Worm (Caenorhabditis elegans): ENCODE results near the gene ltah-1.2.

The ltah-1.2 gene

ce11 chrIV:3652784-3653383, 40.0 kb upstream of the ltah-1.2 start:
- TF ChIP-seq B0310.2 (tag; optimal IDR thresholded peaks at IDR 0.05) = no peak
- no peak for TF ChIP-seq flt-1 (GFP tag; IDR thresholded peaks at IDR 0.05)
- TF ChIP-seq ceh-36 (tag; optimal IDR thresholded peaks at IDR 0.05) = no peak
- no peak for TF ChIP-seq F13C5.2 (tag; optimal IDR thresholded peaks at IDR 0.05)
- TF ChIP-seq hmbx-1 (tag; optimal IDR thresholded peaks at IDR 0.05) = no peak
- no peak for TF ChIP-seq ceh-13 (GFP tag; optimal IDR thresholded peaks at IDR 0.05)
- no peak for TF ChIP-seq aly-1 (tag; optimal IDR thresholded peaks at IDR 0.05)
- no peak for TF ChIP-seq pes-1 (GFP tag; IDR thresholded peaks at IDR 0.05)
- TF ChIP-seq sea-1 (GFP tag; conservative IDR thresholded peaks at IDR 0.05) = no peak
- TF ChIP-seq tra-4 (tag; optimal IDR thresholded peaks at IDR 0.05) = no peak
- TF ChIP-seq ets-7 (tag; optimal IDR thresholded peaks at IDR 0.05) = no peak
- TF ChIP-seq tbx-11 (GFP tag; IDR thresholded peaks at IDR 0.05) = no peak

ce11 chrIV:3652223-3652622, 39.4 kb upstream of the ltah-1.2 start:
- TF ChIP-seq tbx-11 (GFP tag; IDR thresholded peaks at IDR 0.05) (no peak), tra-4 (tag; optimal IDR thresholded peaks at IDR 0.05) (no peak)

ce11 chrIV:3648634-3649240, 35.9 kb upstream of the ltah-1.2 start, which contains the start of gene CC8.2:
CC8.2 (minus strand) TSS chrIV:3648684.
- TF ChIP-seq B0310.2 (tag; optimal IDR thresholded peaks at IDR 0.05) = no peak
- no peak for TF ChIP-seq scrt-1 (GFP tag; IDR thresholded peaks at IDR 0.05)
- no peak for TF ChIP-seq sea-1 (GFP tag; conservative IDR thresholded peaks at IDR 0.05)
- no peak for TF ChIP-seq hmbx-1 (tag; optimal IDR thresholded peaks at IDR 0.05)
- no peak for TF ChIP-seq tra-4 (tag; optimal IDR thresholded peaks at IDR 0.05)
- TF ChIP-seq aly-1 (tag; optimal IDR thresholded peaks at IDR 0.05) = no peak
- no peak for TF ChIP-seq ceh-36 (tag; optimal IDR thresholded peaks at IDR 0.05)
- no peak for TF ChIP-seq tbx-37 (GFP tag; conservative IDR thresholded peaks at IDR 0.05)
- no peak for TF ChIP-seq F13C5.2 (tag; optimal IDR thresholded peaks at IDR 0.05)
- TF ChIP-seq flt-1 (GFP tag; IDR thresholded peaks at IDR 0.05) = no peak
- no peak for TF ChIP-seq ets-7 (tag; optimal IDR thresholded peaks at IDR 0.05)
- no peak for TF ChIP-seq hmg-4 (GFP tag; optimal IDR thresholded peaks at IDR 0.05)
- TF ChIP-seq hnd-1 (tag; optimal IDR thresholded peaks at IDR 0.05) = no peak
- TF ChIP-seq tbx-11 (GFP tag; IDR thresholded peaks at IDR 0.05) = no peak
- TF ChIP-seq pes-1 (GFP tag; IDR thresholded peaks at IDR 0.05) = no peak
- no peak for TF ChIP-seq ama-1 (optimal IDR thresholded peaks at IDR 0.05)

DNA sequence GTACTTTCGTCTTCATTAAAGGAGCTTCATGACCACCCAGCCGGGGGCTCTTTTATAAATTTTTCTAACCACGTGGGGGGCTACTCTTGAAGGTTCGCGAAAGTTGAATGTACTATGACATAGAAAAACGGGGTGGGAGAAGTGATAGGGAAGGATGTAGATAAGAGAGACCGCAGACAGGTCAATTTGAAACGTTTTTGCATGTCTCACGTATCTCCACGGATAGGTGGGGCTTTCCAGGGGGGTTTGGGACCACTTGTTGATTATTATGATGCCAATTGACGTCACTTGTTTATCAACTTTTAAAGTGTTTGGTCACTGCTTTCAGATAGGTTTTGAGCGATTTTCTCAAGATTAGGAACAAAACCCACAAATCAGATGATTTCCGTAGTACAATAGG, 34.7 kb upstream of the ltah-1.2 start:
- TF ChIP-seq ets-7 (tag; optimal IDR thresholded peaks at IDR 0.05) = no peak
- TF ChIP-seq tbx-37 (GFP tag; conservative IDR thresholded peaks at IDR 0.05) = no peak
- TF ChIP-seq F13C5.2 (tag; optimal IDR thresholded peaks at IDR 0.05) = no peak
- TF ChIP-seq pes-1 (GFP tag; IDR thresholded peaks at IDR 0.05) = no peak
- no peak for TF ChIP-seq aly-1 (tag; optimal IDR thresholded peaks at IDR 0.05)

DNA sequence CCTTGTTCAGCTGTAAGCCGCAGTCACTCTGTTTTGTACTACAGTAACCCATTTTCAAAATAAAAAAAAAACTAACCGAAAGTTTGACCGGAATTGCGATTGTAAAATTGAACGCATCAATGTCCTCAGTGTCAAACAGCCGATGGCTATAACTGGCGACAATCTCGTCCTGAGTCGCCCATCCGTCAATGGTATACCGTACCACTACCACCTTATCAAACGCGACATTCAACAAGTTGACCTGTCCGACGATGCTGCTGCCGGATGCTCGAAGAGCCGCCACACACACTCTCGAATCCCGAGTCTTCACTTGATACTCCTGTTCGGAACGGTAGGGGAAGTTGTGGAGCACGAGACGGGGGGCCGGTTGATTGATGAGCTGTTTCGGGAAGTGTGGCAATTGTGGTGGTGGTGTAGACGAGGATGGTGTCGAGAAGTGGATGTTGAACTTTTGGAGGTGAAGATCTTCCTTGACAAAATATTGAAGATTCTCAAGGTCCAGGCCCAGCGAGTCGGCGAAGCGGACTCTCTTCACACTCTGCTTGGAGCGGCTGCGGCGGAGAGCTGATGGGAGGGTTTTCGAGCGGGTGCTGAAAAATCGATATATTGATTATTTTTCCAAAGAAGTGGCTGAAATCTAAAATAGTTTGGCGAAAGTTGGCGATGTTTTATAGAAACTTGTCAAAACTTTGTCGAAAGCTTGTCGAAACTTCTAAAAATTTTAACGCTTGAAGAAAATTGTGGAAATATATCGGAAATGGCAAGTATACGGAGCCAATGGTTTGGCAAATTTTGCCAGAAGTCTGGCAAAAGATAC, 33.7 kb upstream of the ltah-1.2 start:
- TF ChIP-seq scrt-1 (GFP tag; IDR thresholded peaks at IDR 0.05) (no peak), hnd-1 (tag; optimal IDR thresholded peaks at IDR 0.05) (no peak), ama-1 (optimal IDR thresholded peaks at IDR 0.05) (no peak), tbx-37 (GFP tag; conservative IDR thresholded peaks at IDR 0.05) (no peak), hmbx-1 (tag; optimal IDR thresholded peaks at IDR 0.05) (no peak)

DNA sequence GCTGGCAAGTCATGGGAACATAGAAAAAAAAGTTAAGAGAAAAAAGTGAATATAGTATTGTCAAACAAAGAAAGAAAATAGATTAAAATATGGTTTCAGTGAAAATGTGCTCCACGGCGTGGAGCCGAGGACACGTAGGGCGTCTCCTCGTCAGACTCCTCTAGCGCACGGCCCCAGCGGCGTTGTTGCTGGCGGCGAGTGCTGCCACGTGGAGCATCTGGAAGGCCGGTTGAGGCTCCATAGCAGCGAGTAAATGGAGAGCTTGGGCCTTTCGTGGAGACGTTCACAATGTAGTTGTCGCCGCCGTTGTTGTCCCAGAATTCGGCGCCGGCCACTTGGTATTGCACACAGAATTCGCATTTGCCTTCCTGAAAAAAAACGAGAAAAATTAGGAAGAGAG, 32.6 kb upstream of the ltah-1.2 start:
- TF ChIP-seq pes-1 (GFP tag; IDR thresholded peaks at IDR 0.05) = no peak
- TF ChIP-seq flt-1 (GFP tag; IDR thresholded peaks at IDR 0.05) = no peak
- no peak for TF ChIP-seq tbx-37 (GFP tag; conservative IDR thresholded peaks at IDR 0.05)
- TF ChIP-seq sea-1 (GFP tag; conservative IDR thresholded peaks at IDR 0.05) = no peak
- TF ChIP-seq ceh-36 (tag; optimal IDR thresholded peaks at IDR 0.05) = no peak
- TF ChIP-seq hmbx-1 (tag; optimal IDR thresholded peaks at IDR 0.05) = no peak
- TF ChIP-seq tbx-11 (GFP tag; IDR thresholded peaks at IDR 0.05) = no peak
- no peak for TF ChIP-seq ama-1 (optimal IDR thresholded peaks at IDR 0.05)
- no peak for TF ChIP-seq ceh-13 (GFP tag; optimal IDR thresholded peaks at IDR 0.05)
- no peak for TF ChIP-seq hnd-1 (tag; optimal IDR thresholded peaks at IDR 0.05)
- TF ChIP-seq B0310.2 (tag; optimal IDR thresholded peaks at IDR 0.05) = no peak
- no peak for TF ChIP-seq aly-1 (tag; optimal IDR thresholded peaks at IDR 0.05)
- TF ChIP-seq F13C5.2 (tag; optimal IDR thresholded peaks at IDR 0.05) = no peak
- TF ChIP-seq hmg-4 (GFP tag; optimal IDR thresholded peaks at IDR 0.05) = no peak
- no peak for TF ChIP-seq ets-7 (tag; optimal IDR thresholded peaks at IDR 0.05)

DNA sequence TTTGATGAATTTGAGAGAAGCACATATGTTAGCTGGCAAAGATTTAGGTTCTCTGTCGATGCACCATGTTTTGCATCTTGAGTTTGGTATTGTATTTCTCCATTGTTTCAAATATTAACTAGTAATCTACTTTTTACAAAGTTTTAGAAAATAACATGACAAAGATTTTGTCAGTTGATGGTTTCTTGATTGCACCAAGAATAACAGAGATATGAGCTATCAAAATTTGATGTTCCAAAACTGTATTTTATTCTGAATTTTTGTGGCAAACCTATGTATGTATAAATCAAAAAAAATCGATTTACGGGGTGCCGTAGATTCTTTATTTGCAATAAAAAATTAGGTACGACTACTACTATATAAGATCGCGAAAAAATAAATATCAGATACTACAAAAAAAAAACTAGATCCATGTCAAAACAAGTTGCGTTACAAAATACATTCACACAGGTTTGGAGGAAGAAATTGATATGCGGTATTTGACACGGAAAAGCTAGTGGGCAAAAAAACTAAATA, 32.0 kb upstream of the ltah-1.2 start:
- TF ChIP-seq tbx-11 (GFP tag; IDR thresholded peaks at IDR 0.05) (no peak), pes-1 (GFP tag; IDR thresholded peaks at IDR 0.05) (no peak), ets-7 (tag; optimal IDR thresholded peaks at IDR 0.05) (no peak), scrt-1 (GFP tag; IDR thresholded peaks at IDR 0.05) (no peak), hmbx-1 (tag; optimal IDR thresholded peaks at IDR 0.05) (no peak), sea-1 (GFP tag; conservative IDR thresholded peaks at IDR 0.05) (no peak), aly-1 (tag; optimal IDR thresholded peaks at IDR 0.05) (no peak), flt-1 (GFP tag; IDR thresholded peaks at IDR 0.05) (no peak), F13C5.2 (tag; optimal IDR thresholded peaks at IDR 0.05) (no peak), ama-1 (optimal IDR thresholded peaks at IDR 0.05) (no peak), ceh-36 (tag; optimal IDR thresholded peaks at IDR 0.05) (no peak), tra-4 (tag; optimal IDR thresholded peaks at IDR 0.05) (no peak), hmg-4 (GFP tag; optimal IDR thresholded peaks at IDR 0.05) (no peak), hnd-1 (tag; optimal IDR thresholded peaks at IDR 0.05) (no peak)
